Worm (Caenorhabditis elegans): ENCODE results near the gene taf-8.

taf-8 gene

ce11 chrII:9691839-9692238 is 22.7 kb downstream of the taf-8 start, which contains the start of gene nlp-11:
TSS of gene nlp-11 (minus strand) at chrII:9691939.
- TF ChIP-seq ztf-1 (GFP tag; conservative IDR thresholded peaks at IDR 0.05) = no peak
- TF ChIP-seq skn-1 (tag; optimal IDR thresholded peaks at IDR 0.05) = no peak
- TF ChIP-seq ceh-16 (tag; optimal IDR thresholded peaks at IDR 0.05) = no peak
- TF ChIP-seq sma-3 (GFP tag; optimal IDR thresholded peaks at IDR 0.05) = no peak
- TF ChIP-seq fos-1 (tag; optimal IDR thresholded peaks at IDR 0.05) = no peak
- no peak for TF ChIP-seq unc-62 (GFP tag; optimal IDR thresholded peaks at IDR 0.05)
- no peak for TF ChIP-seq nhr-12 (tag; optimal IDR thresholded peaks at IDR 0.05)
- TF ChIP-seq F13H6.1 (tag; optimal IDR thresholded peaks at IDR 0.05) = no peak

ce11 chrII:9695942-9696341 is 26.8 kb downstream of the taf-8 start:
- no peak for TF ChIP-seq egl-27 (tag; optimal IDR thresholded peaks at IDR 0.05)
- no peak for TF ChIP-seq lin-11 (tag; optimal IDR thresholded peaks at IDR 0.05)
- TF ChIP-seq sem-4 (tag; optimal IDR thresholded peaks at IDR 0.05) = no peak
- no peak for TF ChIP-seq peb-1 (tag; optimal IDR thresholded peaks at IDR 0.05)
- TF ChIP-seq R02D3.7 (tag; optimal IDR thresholded peaks at IDR 0.05) = no peak
- TF ChIP-seq lsy-2 (tag; optimal IDR thresholded peaks at IDR 0.05) = peak in 1 of 2 experiments; percentile 30
- TF ChIP-seq nhr-12 (tag; optimal IDR thresholded peaks at IDR 0.05) = no peak
- TF ChIP-seq F13H6.1 (tag; optimal IDR thresholded peaks at IDR 0.05) = no peak
- TF ChIP-seq zag-1 (tag; optimal IDR thresholded peaks at IDR 0.05) = peak; percentile 7
- no peak for TF ChIP-seq nhr-77 (tag; optimal IDR thresholded peaks at IDR 0.05)
- TF ChIP-seq sma-9 (GFP tag; optimal IDR thresholded peaks at IDR 0.05) = peak; percentile 15
- TF ChIP-seq sma-9 (tag; optimal IDR thresholded peaks at IDR 0.05) = no peak
- no peak for TF ChIP-seq nhr-10 (tag; optimal IDR thresholded peaks at IDR 0.05)
- TF ChIP-seq mdl-1 (tag; optimal IDR thresholded peaks at IDR 0.05) = no peak
- TF ChIP-seq nhr-23 (tag; optimal IDR thresholded peaks at IDR 0.05) = no peak
- no peak for TF ChIP-seq mab-5 (tag; optimal IDR thresholded peaks at IDR 0.05)
- TF ChIP-seq Y55F3AM.14 (GFP tag; optimal IDR thresholded peaks at IDR 0.05) = no peak
- TF ChIP-seq ztf-4 (tag; optimal IDR thresholded peaks at IDR 0.05) = no peak

- TF ChIP-seq zag-1 (tag; optimal IDR thresholded peaks at IDR 0.05) (no peak), nhr-6 (tag; optimal IDR thresholded peaks at IDR 0.05) (no peak), lsy-2 (tag; optimal IDR thresholded peaks at IDR 0.05) (no peak), sem-4 (tag; optimal IDR thresholded peaks at IDR 0.05) (no peak), nhr-11 (tag; optimal IDR thresholded peaks at IDR 0.05) (no peak), egl-27 (tag; optimal IDR thresholded peaks at IDR 0.05) (no peak), sma-9 (GFP tag; optimal IDR thresholded peaks at IDR 0.05) (no peak), sma-9 (tag; optimal IDR thresholded peaks at IDR 0.05) (no peak), nhr-10 (tag; optimal IDR thresholded peaks at IDR 0.05) (no peak), nhr-129 (tag; optimal IDR thresholded peaks at IDR 0.05) (no peak)
Measured at ce11 chrII:9700363-9700762, 31.2 kb downstream of the taf-8 start, which contains the start of the genes Y53C12A.8 and Y53C12A.7. TSS of gene Y53C12A.8 (minus strand) at chrII:9700463. TSS of gene Y53C12A.7 (plus strand) at chrII:9700543.

- TF ChIP-seq egl-27 (tag; optimal IDR thresholded peaks at IDR 0.05) = no peak
- no peak for TF ChIP-seq aly-2 (tag; optimal IDR thresholded peaks at IDR 0.05)
- no peak for TF ChIP-seq unc-55 (GFP tag; optimal IDR thresholded peaks at IDR 0.05)
- no peak for TF ChIP-seq peb-1 (tag; optimal IDR thresholded peaks at IDR 0.05)
- no peak for TF ChIP-seq fos-1 (tag; optimal IDR thresholded peaks at IDR 0.05)
- TF ChIP-seq R02D3.7 (tag; optimal IDR thresholded peaks at IDR 0.05) = no peak
- no peak for TF ChIP-seq ceh-82 (tag; optimal IDR thresholded peaks at IDR 0.05)
- no peak for TF ChIP-seq ama-1 (optimal IDR thresholded peaks at IDR 0.05)
- TF ChIP-seq nhr-237 (tag; optimal IDR thresholded peaks at IDR 0.05) = no peak
- no peak for TF ChIP-seq nhr-21 (tag; optimal IDR thresholded peaks at IDR 0.05)
- TF ChIP-seq lin-39 (tag; optimal IDR thresholded peaks at IDR 0.05) = no peak
- TF ChIP-seq zag-1 (tag; optimal IDR thresholded peaks at IDR 0.05) = no peak
Measured at ce11 chrII:9703601-9704000, 34.5 kb downstream of the taf-8 start, which contains the start of gene mop-25.2. TSS of gene mop-25.2 (minus strand) at chrII:9703701.

ce11 chrII:9704746-9705145 is 35.6 kb downstream of the taf-8 start, which contains the start of gene Y53C12A.10:
TSS of gene Y53C12A.10 (minus strand) at chrII:9704846.
- TF ChIP-seq lsy-2 (tag; optimal IDR thresholded peaks at IDR 0.05) (no peak), skn-1 (tag; optimal IDR thresholded peaks at IDR 0.05) (no peak), fos-1 (tag; optimal IDR thresholded peaks at IDR 0.05) (no peak), F13H6.1 (tag; optimal IDR thresholded peaks at IDR 0.05) (no peak), ceh-82 (tag; optimal IDR thresholded peaks at IDR 0.05) (no peak), nhr-23 (tag; optimal IDR thresholded peaks at IDR 0.05) (no peak), Y55F3AM.14 (GFP tag; optimal IDR thresholded peaks at IDR 0.05) (no peak), sem-4 (tag; optimal IDR thresholded peaks at IDR 0.05) (no peak)
